Worm (Caenorhabditis elegans) whole organism, L2 larva: ENCODE measurements around the gene C15B12.3.

ENCODE experiments used
- ZK546.5 ChIP-seq: sonication (generic microtip); optimal IDR thresholded peaks from 2 replicates; lab custom pipeline; 2017; ENCODE audit warnings: missing biosample characterization, missing genetic modification characterization
- dmd-4 ChIP-seq: sonication (generic microtip); optimal IDR thresholded peaks from 2 replicates; lab custom pipeline; 2017; ENCODE audit warnings: missing biosample characterization, missing genetic modification characterization
- egl-27 ChIP-seq: sonication (generic microtip); optimal IDR thresholded peaks from 3 replicates; lab custom pipeline; 2017; ENCODE audit warnings: missing biosample characterization, missing genetic modification reagents, missing genetic modification characterization
- fos-1 ChIP-seq: fragments of 150-350 bp; optimal IDR thresholded peaks from 2 replicates; lab custom pipeline; 2014; ENCODE audit warnings: missing biosample characterization, missing genetic modification characterization
- lin-11 ChIP-seq: fragments of 150-350 bp; sonication (generic microtip); optimal IDR thresholded peaks from 2 replicates; lab custom pipeline; 2014; ENCODE audit warnings: missing biosample characterization, missing genetic modification characterization, inconsistent platforms, mixed read lengths
- mdl-1 ChIP-seq, 2 experiments: fragments of 150-350 bp in 1 of 2; sonication (generic microtip) in 1 of 2; optimal IDR thresholded peaks; 2 replicates each; lab custom pipeline; 2017; ENCODE audit warnings: missing biosample characterization in 2 of 2, missing genetic modification characterization in 2 of 2
- nhr-12 ChIP-seq: fragments of 150-350 bp; optimal IDR thresholded peaks from 2 replicates; lab custom pipeline; 2014; ENCODE audit warnings: missing biosample characterization, missing genetic modification characterization
- nhr-23 ChIP-seq: fragments of 150-350 bp; optimal IDR thresholded peaks from 2 replicates; lab custom pipeline; 2014; ENCODE audit warnings: missing biosample characterization, missing genetic modification reagents, missing genetic modification characterization
- unc-62 ChIP-seq: fragments of 150-350 bp; optimal IDR thresholded peaks from 2 replicates; lab custom pipeline; 2014; ENCODE audit warnings: missing biosample characterization, missing genetic modification reagents, missing genetic modification characterization

- TF ChIP-seq egl-27 (tag; lab: Kevin White, UChicago), result no peak
- TF ChIP-seq nhr-23 (tag; lab: Kevin White, UChicago), result no peak
- TF ChIP-seq nhr-12, result no peak
- TF ChIP-seq ZK546.5 (tag; lab: Kevin White, UChicago), result no peak
- no peak for TF ChIP-seq lin-11 (tag; lab: Kevin White, UChicago)
- TF ChIP-seq fos-1 (tag; lab: Kevin White, UChicago), result no peak
- TF ChIP-seq unc-62 (GFP tag; lab: Kevin White, UChicago), result no peak
- TF ChIP-seq dmd-4 (tag; lab: Kevin White, UChicago), result no peak
- no peak for TF ChIP-seq mdl-1 (tag; optimal IDR thresholded peaks at IDR 0.05; lab: Kevin White, UChicago)
These were observed 29.8 kb downstream of the C15B12.3 start, which contains the start of gene K10C2.8 for ce11 chrX:6437545-6437944.
